Worm (Caenorhabditis elegans): ENCODE measurements around the gene M110.3.

DNA sequence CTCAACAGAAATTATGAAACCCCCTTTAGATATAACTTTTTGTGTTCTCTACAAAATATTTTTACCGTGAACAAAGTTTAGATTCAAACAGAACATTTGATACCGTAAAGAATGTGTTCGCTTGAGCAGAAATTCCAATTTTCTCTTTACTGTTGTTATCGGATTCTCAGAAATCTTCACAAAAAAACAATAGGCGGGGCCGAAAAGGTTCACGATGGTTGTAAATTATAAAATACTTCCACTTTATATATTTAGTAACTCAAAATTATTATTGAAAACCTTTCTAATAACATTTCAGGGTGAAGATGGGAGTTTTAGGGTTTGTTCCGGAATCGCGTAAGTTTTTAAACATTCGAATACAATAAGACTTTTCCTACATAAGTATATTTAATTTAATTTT lies 21.7 kb upstream of the M110.3 start, which contains the start of gene nlp-5:
- TF ChIP-seq tbx-37 (GFP tag; conservative IDR thresholded peaks at IDR 0.05) (no peak), hmg-4 (GFP tag; optimal IDR thresholded peaks at IDR 0.05) (no peak), aly-1 (tag; optimal IDR thresholded peaks at IDR 0.05) (no peak), ama-1 (optimal IDR thresholded peaks at IDR 0.05) (no peak), ceh-13 (GFP tag; optimal IDR thresholded peaks at IDR 0.05) (no peak), scrt-1 (GFP tag; IDR thresholded peaks at IDR 0.05) (no peak), ceh-36 (tag; optimal IDR thresholded peaks at IDR 0.05) (no peak), tra-4 (tag; optimal IDR thresholded peaks at IDR 0.05) (no peak), ets-7 (tag; optimal IDR thresholded peaks at IDR 0.05) (no peak)
